Worm (Caenorhabditis elegans): ENCODE results near the gene sams-3.

ce11 chrIV:5870072-5870471 lies 21.6 kb downstream of the sams-3 start, which contains the start of gene srv-17:
- TF ChIP-seq klf-2 (GFP tag; conservative IDR thresholded peaks at IDR 0.05) (no peak), flt-1 (GFP tag; IDR thresholded peaks at IDR 0.05) (no peak), T22C8.4 (GFP tag; IDR thresholded peaks at IDR 0.05) (no peak), ztf-29 (GFP tag; IDR thresholded peaks at IDR 0.05) (no peak), cog-1 (tag; optimal IDR thresholded peaks at IDR 0.05) (no peak)
